Fruit fly (Drosophila melanogaster) whole organism, embryonic: ENCODE results near the gene kirre.

ENCODE experiments used
- ATbp ChIP-seq: fragments of 200-800 bp; sonication (Bioruptor generic); optimal IDR thresholded peaks from 2 replicates; lab custom pipeline; 2017; ENCODE audit warnings: missing biosample characterization, mild to moderate bottlenecking, missing genetic modification characterization, missing genetic modification reagents
- Asciz ChIP-seq: fragments of 200-800 bp; sonication (Bioruptor generic); optimal IDR thresholded peaks from 2 replicates; lab custom pipeline; 2017; ENCODE audit warnings: missing biosample characterization, mild to moderate bottlenecking, missing genetic modification characterization, missing genetic modification reagents
- B-H1 ChIP-seq: fragments of 200-800 bp; sonication (Bioruptor generic); IDR thresholded peaks from 3 replicates; pipeline ENCODE4 v1.3.6; 2022; ENCODE audit warnings: missing biosample characterization, missing genetic modification characterization
- Bdp1 ChIP-seq: fragments of 200-800 bp; sonication (Bioruptor generic); optimal IDR thresholded peaks from 3 replicates; lab custom pipeline; 2016; ENCODE audit warnings: missing biosample characterization, missing genetic modification characterization
- CG10543 ChIP-seq: fragments of 200-800 bp; sonication (Bioruptor generic); optimal IDR thresholded peaks from 3 replicates; lab custom pipeline; 2017; ENCODE audit warnings: missing biosample characterization, mild to moderate bottlenecking, missing genetic modification characterization, moderate library complexity
- CG13624 ChIP-seq: fragments of 200-800 bp; sonication (Bioruptor generic); optimal IDR thresholded peaks from 2 replicates; lab custom pipeline; 2016; ENCODE audit warnings: missing biosample characterization, missing genetic modification characterization
- CG14050 ChIP-seq: fragments of 200-800 bp; sonication (Bioruptor generic); IDR thresholded peaks from 3 replicates; pipeline ENCODE4 v1.3.6; 2022; ENCODE audit warnings: missing biosample characterization, missing genetic modification characterization
- CG17612 ChIP-seq: fragments of 200-800 bp; sonication (Bioruptor generic); IDR thresholded peaks from 2 replicates; pipeline ENCODE4 v1.3.6; 2022; ENCODE audit warnings: missing biosample characterization, missing genetic modification characterization
- CG17802 ChIP-seq: fragments of 200-800 bp; sonication (Bioruptor generic); optimal IDR thresholded peaks from 2 replicates; lab custom pipeline; 2018; ENCODE audit warnings: missing biosample characterization, mild to moderate bottlenecking, missing genetic modification characterization, moderate library complexity
- CG2889 ChIP-seq: fragments of 200-800 bp; sonication (Bioruptor generic); IDR thresholded peaks from 3 replicates; pipeline ENCODE4 v1.3.6; 2022; ENCODE audit warnings: missing biosample characterization, missing genetic modification characterization
- CG31441 ChIP-seq: fragments of 200-800 bp; sonication (Bioruptor generic); IDR thresholded peaks from 2 replicates; pipeline ENCODE4 v1.3.6; 2022; ENCODE audit warnings: missing biosample characterization, missing genetic modification characterization
- CG4282 ChIP-seq: fragments of 200-800 bp; sonication (Bioruptor generic); optimal IDR thresholded peaks from 2 replicates; lab custom pipeline; 2016; ENCODE audit warnings: missing biosample characterization, missing genetic modification characterization
- CG6765 ChIP-seq: fragments of 200-800 bp; sonication (Bioruptor generic); optimal IDR thresholded peaks from 3 replicates; lab custom pipeline; 2017; ENCODE audit warnings: missing biosample characterization, mild to moderate bottlenecking, missing genetic modification characterization
- CG6791 ChIP-seq: fragments of 200-800 bp; sonication (Bioruptor generic); IDR thresholded peaks from 3 replicates; pipeline ENCODE4 v1.3.6; 2022; ENCODE audit warnings: missing biosample characterization, missing genetic modification characterization; ENCODE audit not compliant: partially characterized antibody
- CG7963 ChIP-seq: fragments of 200-800 bp; sonication (Bioruptor generic); IDR thresholded peaks from 3 replicates; pipeline ENCODE4 v1.3.6; 2022; ENCODE audit warnings: missing biosample characterization, missing genetic modification characterization; ENCODE audit not compliant: partially characterized antibody
- CG8359 ChIP-seq: fragments of 200-800 bp; sonication (Bioruptor generic); optimal IDR thresholded peaks from 2 replicates; lab custom pipeline; 2017; ENCODE audit warnings: missing biosample characterization, mild to moderate bottlenecking, missing genetic modification characterization, borderline replicate concordance
- CG9727 ChIP-seq: fragments of 200-800 bp; sonication (Bioruptor generic); optimal IDR thresholded peaks from 3 replicates; lab custom pipeline; 2017; ENCODE audit warnings: missing biosample characterization, mild to moderate bottlenecking, missing genetic modification characterization
- CoRest ChIP-seq: fragments of 200-800 bp; sonication (Bioruptor generic); optimal IDR thresholded peaks from 3 replicates; lab custom pipeline; 2018; ENCODE audit warnings: missing biosample characterization, mild to moderate bottlenecking, missing genetic modification characterization, moderate library complexity
- Dp ChIP-seq: fragments of 200-800 bp; sonication (Bioruptor generic); optimal IDR thresholded peaks from 2 replicates; lab custom pipeline; 2018; ENCODE audit warnings: missing biosample characterization, mild to moderate bottlenecking, missing genetic modification characterization, moderate library complexity
- ERR ChIP-seq: fragments of 200-800 bp; sonication (Bioruptor generic); optimal IDR thresholded peaks from 2 replicates; lab custom pipeline; 2016; ENCODE audit warnings: missing biosample characterization, missing genetic modification characterization
- Fer3 ChIP-seq: fragments of 200-800 bp; sonication (Bioruptor generic); optimal IDR thresholded peaks from 2 replicates; lab custom pipeline; 2018; ENCODE audit warnings: missing biosample characterization, mild to moderate bottlenecking, missing genetic modification characterization, moderate library complexity
- Gsc ChIP-seq: fragments of 200-800 bp; sonication (Bioruptor generic); IDR thresholded peaks from 2 replicates; pipeline ENCODE4 v1.3.6; 2022; ENCODE audit warnings: missing biosample characterization, missing genetic modification characterization
- Jarid2 ChIP-seq: fragments of 200-800 bp; sonication (Bioruptor generic); optimal IDR thresholded peaks from 3 replicates; lab custom pipeline; 2017; ENCODE audit warnings: mild to moderate bottlenecking, missing biosample characterization, missing genetic modification reagents, missing genetic modification characterization
- Kr ChIP-seq: fragments of 200-800 bp; sonication (Bioruptor generic); optimal IDR thresholded peaks from 2 replicates; lab custom pipeline; 2017; ENCODE audit warnings: missing biosample characterization, mild to moderate bottlenecking, missing genetic modification characterization
- Max ChIP-seq: fragments of 200-800 bp; sonication (Bioruptor generic); optimal IDR thresholded peaks from 2 replicates; lab custom pipeline; 2016; ENCODE audit warnings: missing biosample characterization, mild to moderate bottlenecking, missing genetic modification characterization
- Meics ChIP-seq: fragments of 200-800 bp; sonication (Bioruptor generic); optimal IDR thresholded peaks from 2 replicates; lab custom pipeline; 2017; ENCODE audit warnings: missing biosample characterization, mild to moderate bottlenecking, missing genetic modification characterization
- NFAT ChIP-seq: fragments of 200-800 bp; sonication (Bioruptor generic); IDR thresholded peaks from 2 replicates; pipeline ENCODE4 v1.3.6; 2022; ENCODE audit warnings: missing biosample characterization, missing genetic modification characterization
- Poxn ChIP-seq: fragments of 200-800 bp; sonication (Bioruptor generic); IDR thresholded peaks from 2 replicates; pipeline ENCODE4 v1.3.6; 2022; ENCODE audit warnings: missing biosample characterization, missing genetic modification characterization
- Sin3A ChIP-seq: fragments of >200 bp; optimal IDR thresholded peaks from 2 replicates; lab custom pipeline; 2018
- Tbp ChIP-seq: fragments of >200 bp; optimal IDR thresholded peaks from 2 replicates; lab custom pipeline; 2018; ENCODE audit warnings: missing biosample characterization, missing genetic modification characterization
- Trl ChIP-seq, 3 experiments: fragments of >200 bp in 2 of 3; fragments of 200-800 bp in 1 of 3; sonication (Bioruptor generic) in 1 of 3; optimal IDR thresholded peaks; 2 replicates in 1 of 3; 3 replicates in 2 of 3; lab custom pipeline; 2016 to 2017; ENCODE audit warnings: missing biosample characterization in 1 of 3, missing genetic modification characterization in 1 of 3
- ab ChIP-seq: fragments of 200-800 bp; sonication (Bioruptor generic); optimal IDR thresholded peaks from 2 replicates; lab custom pipeline; 2016; ENCODE audit warnings: missing biosample characterization, missing genetic modification characterization
- abd-A ChIP-seq: fragments of 200-800 bp; sonication (Bioruptor generic); optimal IDR thresholded peaks from 3 replicates; lab custom pipeline; 2019; ENCODE audit warnings: missing biosample characterization, mild to moderate bottlenecking, missing genetic modification characterization, moderate library complexity
- corto ChIP-seq: fragments of 200-800 bp; sonication (Bioruptor generic); optimal IDR thresholded peaks from 2 replicates; lab custom pipeline; 2016; ENCODE audit warnings: missing biosample characterization, mild to moderate bottlenecking, missing genetic modification characterization, moderate library complexity
- dimm ChIP-seq: fragments of 200-800 bp; sonication (Bioruptor generic); IDR thresholded peaks from 2 replicates; pipeline ENCODE4 v1.3.6; 2022; ENCODE audit warnings: missing biosample characterization, missing genetic modification characterization
- fd64A ChIP-seq: fragments of 200-800 bp; sonication (Bioruptor generic); optimal IDR thresholded peaks from 3 replicates; lab custom pipeline; 2018; ENCODE audit warnings: missing biosample characterization, mild to moderate bottlenecking, missing genetic modification characterization
- gcm2 ChIP-seq: fragments of 200-800 bp; sonication (Bioruptor generic); optimal IDR thresholded peaks from 2 replicates; lab custom pipeline; 2016; ENCODE audit warnings: missing biosample characterization, missing genetic modification characterization
- hth ChIP-seq: fragments of >200 bp; optimal IDR thresholded peaks from 2 replicates; lab custom pipeline; 2017; ENCODE audit warnings: inconsistent platforms
- kay ChIP-seq: fragments of 200-800 bp; sonication (Bioruptor generic); optimal IDR thresholded peaks from 2 replicates; lab custom pipeline; 2016; ENCODE audit warnings: missing biosample characterization, missing genetic modification characterization
- pan ChIP-seq, 4 experiments: fragments of >200 bp in 3 of 4; fragments of 200-800 bp in 1 of 4; sonication (Bioruptor generic) in 1 of 4; optimal IDR thresholded peaks in 3 of 4; IDR thresholded peaks in 1 of 4; 2 replicates each; pipeline versions ENCODE4 v1.3.6 to Lab custom; 2017 to 2022; ENCODE audit warnings: missing biosample characterization in 2 of 4, missing genetic modification characterization in 2 of 4, mixed read lengths in 1 of 4
- pb ChIP-seq: fragments of 200-800 bp; sonication (Bioruptor generic); optimal IDR thresholded peaks from 3 replicates; lab custom pipeline; 2016; ENCODE audit warnings: missing biosample characterization, missing genetic modification characterization
- prd ChIP-seq, 3 experiments: fragments of >200 bp in 2 of 3; fragments of 200-800 bp in 1 of 3; sonication (Bioruptor generic) in 1 of 3; optimal IDR thresholded peaks in 2 of 3; IDR thresholded peaks in 1 of 3; 2 replicates in 2 of 3; 3 replicates in 1 of 3; pipeline versions ENCODE4 v1.3.6 to Lab custom; 2017 to 2022; ENCODE audit warnings: missing biosample characterization in 1 of 3, missing genetic modification characterization in 1 of 3
- sc ChIP-seq, 3 experiments: fragments of >200 bp in 2 of 3; fragments of 200-800 bp in 1 of 3; sonication (Bioruptor generic) in 1 of 3; optimal IDR thresholded peaks; 2 replicates in 2 of 3; 3 replicates in 1 of 3; lab custom pipeline; 2017; ENCODE audit warnings: mild to moderate bottlenecking in 1 of 3, missing biosample characterization in 1 of 3, missing genetic modification characterization in 1 of 3, missing genetic modification reagents in 1 of 3
- scrt ChIP-seq: fragments of 200-800 bp; sonication (Bioruptor generic); optimal IDR thresholded peaks from 2 replicates; lab custom pipeline; 2018; ENCODE audit warnings: missing biosample characterization, mild to moderate bottlenecking, missing genetic modification characterization, moderate library complexity
- sim ChIP-seq: fragments of 200-800 bp; sonication (Bioruptor generic); IDR thresholded peaks from 2 replicates; pipeline ENCODE4 v1.3.6; 2022; ENCODE audit warnings: missing biosample characterization, missing genetic modification characterization
- sug ChIP-seq: fragments of 200-800 bp; optimal IDR thresholded peaks from 2 replicates; lab custom pipeline; 2019; ENCODE audit warnings: missing biosample characterization, mild to moderate bottlenecking, missing genetic modification characterization, moderate library complexity
- tio ChIP-seq: fragments of 200-800 bp; sonication (Bioruptor generic); optimal IDR thresholded peaks from 2 replicates; lab custom pipeline; 2017; ENCODE audit warnings: missing biosample characterization, missing genetic modification characterization, inconsistent platforms
- zf30C ChIP-seq: fragments of 200-800 bp; sonication (Bioruptor generic); optimal IDR thresholded peaks from 3 replicates; lab custom pipeline; 2018; ENCODE audit warnings: missing biosample characterization, mild to moderate bottlenecking, missing genetic modification characterization

Gene kirre

dm6 chrX:2786553-2787118 is 46.5 kb downstream of the kirre start (continued):
- TF ChIP-seq NFAT (GFP tag; lab: Robert Waterston, UW): peak; percentile 93
- peak; percentile 89 for TF ChIP-seq CG14050 (GFP tag; lab: Robert Waterston, UW)
- TF ChIP-seq ATbp: peak; percentile 72
- no peak for TF ChIP-seq sc (optimal IDR thresholded peaks at IDR 0.05; lab: Kevin White, UChicago)
- TF ChIP-seq sc (GFP tag; optimal IDR thresholded peaks at IDR 0.05; lab: Kevin White, UChicago): peak; percentile 18
- no peak for TF ChIP-seq CG6791 (GFP tag; lab: Robert Waterston, UW)
- peak; percentile 90 for TF ChIP-seq CG13624 (GFP tag; lab: Kevin White, UChicago)
- peak; percentile 93 for TF ChIP-seq Fer3
- peak; percentile 86 for TF ChIP-seq CG17612 (GFP tag; lab: Robert Waterston, UW)
- peak; percentile 83 for TF ChIP-seq Poxn (GFP tag; lab: Robert Waterston, UW)
- peak; percentile 81 for TF ChIP-seq Max (GFP tag; lab: Kevin White, UChicago)
- peak; percentile 60 for TF ChIP-seq Bdp1
- peak; percentile 71 for TF ChIP-seq gcm2
- TF ChIP-seq CG10543: no peak
- TF ChIP-seq CG17802 (tag; lab: Kevin White, UChicago): peak; percentile 56
- TF ChIP-seq B-H1 (GFP tag; lab: Robert Waterston, UW): peak; percentile 90
- peak; percentile 71 for TF ChIP-seq CG31441 (GFP tag; lab: Robert Waterston, UW)
- peak; percentile 92 for TF ChIP-seq CG2889 (GFP tag; lab: Robert Waterston, UW)
- no peak for TF ChIP-seq pan (optimal IDR thresholded peaks at IDR 0.05; lab: Kevin White, UChicago)
- peak in 1 of 2 experiments; percentile 95 for TF ChIP-seq pan (GFP tag; optimal IDR thresholded peaks at IDR 0.05 in 1 of 2, IDR thresholded peaks at IDR 0.05 in 1 of 2)
- TF ChIP-seq Sin3A (lab: Kevin White, UChicago): no peak
- peak; percentile 75 for TF ChIP-seq tio
- TF ChIP-seq Jarid2 (GFP tag; lab: Kevin White, UChicago): peak; percentile 64
- TF ChIP-seq corto (GFP tag; lab: Kevin White, UChicago): peak; percentile 63
- TF ChIP-seq Kr (GFP tag; lab: Kevin White, UChicago): no peak
- peak; percentile 54 for TF ChIP-seq CG4282 (GFP tag; lab: Kevin White, UChicago)
- TF ChIP-seq ERR: peak; percentile 83
- TF ChIP-seq Asciz (GFP tag; lab: Kevin White, UChicago): peak; percentile 79
- TF ChIP-seq zf30C (GFP tag; lab: Kevin White, UChicago): no peak
- TF ChIP-seq fd64A (GFP tag; lab: Kevin White, UChicago): no peak
- peak; percentile 80 for TF ChIP-seq pb (GFP tag; lab: Kevin White, UChicago)
- peak; percentile 62 for TF ChIP-seq kay (GFP tag; lab: Kevin White, UChicago)
- TF ChIP-seq sug: peak; percentile 14
- peak; percentile 74 for TF ChIP-seq Gsc (GFP tag; lab: Robert Waterston, UW)
- peak; percentile 41 for TF ChIP-seq CG8359
- TF ChIP-seq CoRest: peak; percentile 85
- TF ChIP-seq Meics (GFP tag; lab: Kevin White, UChicago): peak; percentile 91
- peak; percentile 77 for TF ChIP-seq dimm (GFP tag; lab: Robert Waterston, UW)
- TF ChIP-seq Dp (GFP tag; lab: Kevin White, UChicago): no peak
- TF ChIP-seq Tbp: no peak
- peak; percentile 58 for TF ChIP-seq CG6765 (GFP tag; lab: Kevin White, UChicago)
- TF ChIP-seq prd (optimal IDR thresholded peaks at IDR 0.05; lab: Kevin White, UChicago): no peak
- peak; percentile 93 for TF ChIP-seq prd (GFP tag; IDR thresholded peaks at IDR 0.05; lab: Robert Waterston, UW)
- TF ChIP-seq scrt (GFP tag; lab: Kevin White, UChicago): peak; percentile 84
- TF ChIP-seq abd-A: no peak
- peak; percentile 82 for TF ChIP-seq CG9727
- TF ChIP-seq CG7963 (GFP tag; lab: Robert Waterston, UW): no peak
- 0 out of 2 replicates have a peak, but pooled peaks have one; percentile 38 for TF ChIP-seq sim
- no peak for TF ChIP-seq hth
- peak; percentile 70 for TF ChIP-seq ab
- no peak for TF ChIP-seq Trl (optimal IDR thresholded peaks at IDR 0.05; lab: Kevin White, UChicago)
- TF ChIP-seq Trl (GFP tag; optimal IDR thresholded peaks at IDR 0.05; lab: Kevin White, UChicago): peak; percentile 85
